Worm (Caenorhabditis elegans) whole organism, L1 larva: Measurements from ENCODE around the gene F54F7.8.

Experiments
- lin-13 ChIP-seq: fragments of 150-350 bp; optimal IDR thresholded peaks from 2 replicates; lab custom pipeline; 2014; ENCODE audit warnings: missing biosample characterization, missing genetic modification reagents, missing genetic modification characterization
- skn-1 ChIP-seq: fragments of 150-350 bp; optimal IDR thresholded peaks from 2 replicates; lab custom pipeline; 2014; ENCODE audit warnings: missing biosample characterization, missing genetic modification characterization

ce11 chrX:11852494-11852893 is 2.3 kb downstream of the F54F7.8 start, which contains the start of gene xtr-1:
- TF ChIP-seq lin-13 (GFP tag; lab: Kevin White, UChicago), result no peak
- no peak for TF ChIP-seq skn-1
